Worm (Caenorhabditis elegans) whole organism, young adult: ENCODE measurements around the gene F55C9.11.

Source experiments
- B0019.2 ChIP-seq: fragments of 200-800 bp; sonication (Bioruptor generic); conservative IDR thresholded peaks from 2 replicates; pipeline ENCODE4 v1.3.6; 2022; ENCODE audit warnings: missing genetic modification reagents, missing genetic modification characterization, missing compliant biosample characterization
- B0035.1 ChIP-seq: sonication (generic microtip); optimal IDR thresholded peaks from 2 replicates; lab custom pipeline; 2016; ENCODE audit warnings: missing genetic modification characterization, mild to moderate bottlenecking, missing compliant biosample characterization, missing genotype, missing genetic modification reagents
- B0261.1 ChIP-seq: sonication (generic microtip); optimal IDR thresholded peaks from 2 replicates; lab custom pipeline; 2016; ENCODE audit warnings: mild to moderate bottlenecking, missing genetic modification characterization, moderate library complexity, missing compliant biosample characterization
- C06A6.2 ChIP-seq: fragments of 200-800 bp; sonication (Bioruptor generic); conservative IDR thresholded peaks from 2 replicates; pipeline ENCODE4 v1.3.6; 2022; ENCODE audit warnings: missing genetic modification characterization, missing compliant biosample characterization
- F22D6.2 ChIP-seq: sonication (generic microtip); optimal IDR thresholded peaks from 2 replicates; lab custom pipeline; 2016; ENCODE audit warnings: mild to moderate bottlenecking, missing genetic modification characterization, missing compliant biosample characterization
- F39B2.1 ChIP-seq: fragments of 200-800 bp; sonication (Bioruptor generic); IDR thresholded peaks from 2 replicates; pipeline ENCODE4 v1.3.6; 2022; ENCODE audit warnings: missing genetic modification reagents, missing genetic modification characterization, missing compliant biosample characterization
- K11D2.4 ChIP-seq: fragments of 200-800 bp; sonication (Bioruptor generic); IDR thresholded peaks from 2 replicates; pipeline ENCODE4 v1.3.6; 2022; ENCODE audit warnings: missing genetic modification reagents, missing genetic modification characterization, missing compliant biosample characterization
- T07F8.4 ChIP-seq: sonication (generic microtip); optimal IDR thresholded peaks from 2 replicates; lab custom pipeline; 2016; ENCODE audit warnings: mild to moderate bottlenecking, missing genetic modification characterization, moderate library complexity, missing compliant biosample characterization
- Y56A3A.18 ChIP-seq: fragments of 200-800 bp; sonication (Bioruptor generic); IDR thresholded peaks from 2 replicates; pipeline ENCODE4 v1.3.6; 2022; ENCODE audit warnings: missing genetic modification reagents, missing genetic modification characterization, missing compliant biosample characterization
- Y67H2A.10 ChIP-seq: fragments of 200-800 bp; sonication (Bioruptor generic); conservative IDR thresholded peaks from 2 replicates; pipeline ENCODE4 v1.3.6; 2022; ENCODE audit warnings: missing genetic modification reagents, missing genetic modification characterization, missing compliant biosample characterization
- Y79H2A.3 ChIP-seq: fragments of 200-800 bp; sonication (Bioruptor generic); conservative IDR thresholded peaks from 2 replicates; pipeline ENCODE4 v1.3.6; 2022; ENCODE audit warnings: missing genetic modification reagents, missing genetic modification characterization, missing compliant biosample characterization
- ama-1 ChIP-seq, 3 experiments: fragments of 150-350 bp in 1 of 3; sonication (generic microtip) in 2 of 3; optimal IDR thresholded peaks; 2 replicates each; lab custom pipeline; 2014 to 2018; ENCODE audit warnings: missing biosample characterization in 2 of 3, missing genetic modification characterization in 2 of 3, missing genetic modification reagents in 2 of 3
- bed-2 ChIP-seq: fragments of 200-800 bp; sonication (Bioruptor generic); IDR thresholded peaks from 2 replicates; pipeline ENCODE4 v1.3.6; 2022; ENCODE audit warnings: missing genetic modification reagents, missing genetic modification characterization, missing compliant biosample characterization
- ccch-3 ChIP-seq: fragments of 200-800 bp; sonication (Bioruptor generic); optimal IDR thresholded peaks from 2 replicates; lab custom pipeline; 2018; ENCODE audit warnings: mild to moderate bottlenecking, missing genetic modification characterization, missing compliant biosample characterization
- cebp-1 ChIP-seq, 2 experiments: fragments of 200-800 bp in 1 of 2; sonication (Bioruptor generic) in 1 of 2; sonication (generic microtip) in 1 of 2; IDR thresholded peaks in 1 of 2; optimal IDR thresholded peaks in 1 of 2; 2 replicates each; pipeline versions ENCODE4 v1.3.6 to Lab custom; 2017 to 2022; ENCODE audit warnings: missing compliant biosample characterization in 2 of 2, missing genetic modification characterization in 2 of 2, mild to moderate bottlenecking in 1 of 2, missing genetic modification reagents in 1 of 2, moderate library complexity in 1 of 2
- ceh-40 ChIP-seq: fragments of 200-800 bp; sonication (Bioruptor generic); IDR thresholded peaks from 2 replicates; pipeline ENCODE4 v1.3.6; 2022; ENCODE audit warnings: missing genetic modification characterization, missing compliant biosample characterization
- chd-7 ChIP-seq: sonication (generic microtip); optimal IDR thresholded peaks from 2 replicates; lab custom pipeline; 2016; ENCODE audit warnings: mild to moderate bottlenecking, missing genetic modification characterization, moderate library complexity, missing compliant biosample characterization
- ekl-4 ChIP-seq: fragments of 200-800 bp; sonication (Bioruptor generic); IDR thresholded peaks from 2 replicates; pipeline ENCODE4 v1.3.6; 2022; ENCODE audit warnings: missing genetic modification reagents, missing genetic modification characterization, missing compliant biosample characterization
- hrde-1 ChIP-seq: sonication (generic microtip); optimal IDR thresholded peaks from 2 replicates; lab custom pipeline; 2016; ENCODE audit warnings: missing genetic modification characterization, mild to moderate bottlenecking, missing compliant biosample characterization, moderate library complexity, missing genotype, missing genetic modification reagents, borderline replicate concordance
- let-526 ChIP-seq: fragments of 200-800 bp; sonication (Bioruptor generic); IDR thresholded peaks from 2 replicates; pipeline ENCODE4 v1.3.6; 2022; ENCODE audit warnings: missing genetic modification reagents, missing genetic modification characterization, missing compliant biosample characterization
- let-607 ChIP-seq, 2 experiments: fragments of 200-800 bp in 1 of 2; sonication (Bioruptor generic) in 1 of 2; sonication (generic microtip) in 1 of 2; optimal IDR thresholded peaks; 2 replicates each; lab custom pipeline; 2016 to 2018; ENCODE audit warnings: mild to moderate bottlenecking in 2 of 2, missing compliant biosample characterization in 2 of 2, missing genetic modification characterization in 2 of 2, moderate library complexity in 2 of 2, missing genotype in 1 of 2
- lin-26 ChIP-seq: fragments of 200-800 bp; sonication (Bioruptor generic); IDR thresholded peaks from 2 replicates; pipeline ENCODE4 v1.3.6; 2022; ENCODE audit warnings: missing genetic modification reagents, missing genetic modification characterization, missing compliant biosample characterization
- lin-40 ChIP-seq: sonication (generic microtip); optimal IDR thresholded peaks from 2 replicates; lab custom pipeline; 2016; ENCODE audit warnings: missing genetic modification characterization, mild to moderate bottlenecking, missing compliant biosample characterization, missing genotype, missing genetic modification reagents
- lsy-27 ChIP-seq: sonication (generic microtip); optimal IDR thresholded peaks from 2 replicates; lab custom pipeline; 2017; ENCODE audit warnings: missing genetic modification characterization, mild to moderate bottlenecking, missing compliant biosample characterization, antibody characterized with exemption, missing genotype, borderline replicate concordance; ENCODE audit not compliant: insufficient read depth
- mcd-1 ChIP-seq: fragments of 200-800 bp; sonication (Bioruptor generic); IDR thresholded peaks from 2 replicates; pipeline ENCODE4 v1.3.6; 2022; ENCODE audit warnings: missing genetic modification reagents, missing genetic modification characterization, missing compliant biosample characterization
- nhr-120 ChIP-seq: fragments of 200-800 bp; sonication (Bioruptor generic); IDR thresholded peaks from 2 replicates; pipeline ENCODE4 v1.3.6; 2022; ENCODE audit warnings: missing genetic modification characterization, missing compliant biosample characterization
- rpc-1 ChIP-seq, 2 experiments: fragments of 150-350 bp in 1 of 2; sonication (generic microtip) in 1 of 2; optimal IDR thresholded peaks; 2 replicates each; lab custom pipeline; 2014 to 2018; ENCODE audit warnings: missing biosample characterization in 1 of 2, missing genetic modification characterization in 1 of 2, missing genetic modification reagents in 1 of 2, missing genotype in 1 of 2
- somi-1 ChIP-seq: fragments of 200-800 bp; sonication (Bioruptor generic); optimal IDR thresholded peaks from 2 replicates; lab custom pipeline; 2018; ENCODE audit warnings: mild to moderate bottlenecking, missing genetic modification characterization, missing compliant biosample characterization
- tbp1 ChIP-seq: fragments of 200-800 bp; sonication (Bioruptor generic); optimal IDR thresholded peaks from 2 replicates; lab custom pipeline; 2018; ENCODE audit warnings: mild to moderate bottlenecking, missing genetic modification characterization, missing compliant biosample characterization
- tbx-9 ChIP-seq: sonication (generic microtip); optimal IDR thresholded peaks from 2 replicates; lab custom pipeline; 2016; ENCODE audit warnings: borderline replicate concordance, missing genetic modification characterization, inconsistent platforms, missing compliant biosample characterization
- zfh-2 ChIP-seq: fragments of 200-800 bp; sonication (Bioruptor generic); conservative IDR thresholded peaks from 2 replicates; pipeline ENCODE4 v1.3.6; 2022; ENCODE audit warnings: missing genetic modification reagents, missing genetic modification characterization, missing compliant biosample characterization

F55C9.11 gene

ce11 chrV:19309591-19309990, at the start of gene F55C9.11:
TSS of gene F55C9.11 (minus strand) at chrV:19309691.
- TF ChIP-seq lin-40 (tag; lab: Kevin White, UChicago) (no peak), B0261.1 (tag; lab: Kevin White, UChicago) (no peak), ekl-4 (GFP tag; lab: Robert Waterston, UW) (no peak), let-526 (GFP tag; lab: Robert Waterston, UW) (no peak), ccch-3 (no peak), bed-2 (GFP tag; lab: Robert Waterston, UW) (no peak), T07F8.4 (tag; lab: Kevin White, UChicago) (no peak), mcd-1 (GFP tag; lab: Robert Waterston, UW) (no peak), lin-26 (GFP tag; lab: Robert Waterston, UW) (no peak), tbx-9 (tag; lab: Kevin White, UChicago) (no peak), B0019.2 (GFP tag; lab: Robert Waterston, UW) (no peak), ama-1 (optimal IDR thresholded peaks at IDR 0.05; lab: Kevin White, UChicago) (no peak), ama-1 (GFP tag; optimal IDR thresholded peaks at IDR 0.05; lab: Kevin White, UChicago) (no peak)
- TF ChIP-seq, all 124 proteins: peak for 0

DNA sequence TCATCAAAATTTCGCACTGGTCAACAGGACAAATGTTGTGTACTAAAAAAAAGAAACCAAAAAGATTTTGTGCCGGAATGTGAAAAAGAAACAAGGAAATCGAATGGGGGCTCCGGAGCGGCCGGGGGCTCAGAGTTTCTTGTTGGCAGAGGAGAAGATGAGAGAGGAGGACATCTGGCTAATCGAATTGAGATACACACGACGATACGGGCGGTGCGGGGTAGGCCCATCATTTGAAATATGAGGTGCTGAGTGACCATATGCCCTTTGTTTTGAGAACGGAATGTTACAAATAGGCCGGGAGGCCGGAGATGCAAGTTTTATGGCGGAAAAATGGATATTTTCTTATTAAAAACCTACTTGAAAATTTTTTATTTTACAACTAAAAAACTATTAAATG, 48.5 kb upstream of the F55C9.11 start:
- TF ChIP-seq F39B2.1 (GFP tag; lab: Robert Waterston, UW): no peak
- 0 out of 2 replicates have a peak, but pooled peaks have one; percentile 39 for TF ChIP-seq zfh-2

DNA sequence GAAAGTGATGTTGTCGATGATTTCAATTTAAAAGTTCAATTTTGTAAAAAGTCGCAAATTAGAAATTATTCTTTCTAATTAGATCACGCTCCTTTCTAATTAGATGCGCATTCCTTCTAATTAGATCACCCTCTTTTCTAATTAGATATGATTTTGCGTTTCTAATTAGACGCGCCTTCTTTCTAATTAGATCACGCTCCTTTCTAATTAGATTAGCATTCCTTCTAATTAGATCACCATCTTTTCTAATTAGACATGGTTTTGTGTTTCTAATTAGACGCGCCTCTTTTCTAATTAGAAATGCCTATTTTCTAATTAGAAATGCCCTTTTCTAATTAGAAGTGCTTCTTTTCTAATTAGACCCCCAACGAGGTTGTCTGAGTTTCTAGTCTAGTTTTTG, 47.2 kb upstream of the F55C9.11 start:
- TF ChIP-seq ceh-40 (GFP tag; lab: Robert Waterston, UW) (no peak), let-607 (tag; optimal IDR thresholded peaks at IDR 0.05; lab: Kevin White, UChicago) (no peak), Y79H2A.3 (no peak), C06A6.2 (GFP tag; lab: Robert Waterston, UW) (no peak), Y67H2A.10 (GFP tag; lab: Robert Waterston, UW) (no peak), lin-26 (GFP tag; lab: Robert Waterston, UW) (no peak), B0035.1 (tag; lab: Kevin White, UChicago) (no peak), K11D2.4 (GFP tag; lab: Robert Waterston, UW) (no peak), cebp-1 (GFP tag; IDR thresholded peaks at IDR 0.05; lab: Robert Waterston, UW) (no peak), cebp-1 (tag; optimal IDR thresholded peaks at IDR 0.05; lab: Kevin White, UChicago) (no peak), Y56A3A.18 (GFP tag; lab: Robert Waterston, UW) (no peak), tbx-9 (tag; lab: Kevin White, UChicago) (no peak), somi-1 (GFP tag; lab: Kevin White, UChicago) (no peak), ama-1 (optimal IDR thresholded peaks at IDR 0.05; lab: Kevin White, UChicago) (no peak), ama-1 (GFP tag; optimal IDR thresholded peaks at IDR 0.05; lab: Kevin White, UChicago) (no peak), B0019.2 (GFP tag; lab: Robert Waterston, UW) (no peak), tbp1 (GFP tag; lab: Kevin White, UChicago) (no peak), lsy-27 (tag; lab: Kevin White, UChicago) (no peak), chd-7 (tag; lab: Kevin White, UChicago) (no peak), F22D6.2 (tag; lab: Kevin White, UChicago) (no peak)

ce11 chrV:19355219-19355618, 45.7 kb upstream of the F55C9.11 start:
- TF ChIP-seq nhr-120: 0 out of 2 replicates have a peak, but pooled peaks have one; percentile 10
- TF ChIP-seq rpc-1 (optimal IDR thresholded peaks at IDR 0.05; lab: Kevin White, UChicago): no peak
- peak; percentile 56 for TF ChIP-seq rpc-1 (tag; optimal IDR thresholded peaks at IDR 0.05; lab: Kevin White, UChicago)
- TF ChIP-seq hrde-1 (tag; lab: Kevin White, UChicago): no peak
